Fruit fly (Drosophila melanogaster): ENCODE results near the gene Nup58.

Nup58 gene

DNA sequence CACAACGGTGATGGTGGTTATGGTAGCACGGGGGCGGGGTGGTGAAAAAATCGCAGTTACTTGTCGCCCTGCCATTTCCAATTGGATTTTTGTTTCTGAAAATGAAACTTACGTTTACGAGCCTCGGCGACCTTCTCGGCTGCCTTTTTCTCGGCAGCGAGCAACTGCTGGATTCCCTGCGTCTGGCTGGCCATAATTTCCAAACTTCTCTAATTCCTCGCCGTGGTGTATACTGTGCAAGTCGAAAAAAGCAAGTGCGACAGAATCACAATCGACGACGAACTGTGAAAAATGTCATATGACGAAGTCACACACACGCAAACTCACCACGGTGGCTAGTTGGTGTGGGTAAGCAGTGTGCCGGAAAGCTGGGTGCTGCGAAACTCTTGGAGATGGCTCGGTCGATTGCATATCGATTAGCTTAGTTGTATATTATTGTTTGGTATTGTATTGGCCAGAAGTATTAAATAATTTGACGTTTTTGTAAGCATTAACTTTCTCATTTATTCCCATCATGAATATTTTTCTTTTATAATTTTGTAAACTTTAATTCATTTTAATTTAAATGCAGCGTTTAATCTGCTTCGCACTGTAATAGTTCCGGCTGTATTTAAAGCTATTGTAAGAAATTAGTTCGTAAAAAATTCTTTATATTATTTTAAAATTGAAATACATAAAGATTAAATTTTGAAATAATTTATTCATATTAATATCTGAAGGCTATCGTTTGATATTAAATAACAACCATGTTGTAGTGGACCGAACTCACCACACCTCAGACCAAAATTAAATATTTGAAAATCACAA lies 529 bp upstream of the Nup58 start, which contains the start of gene Vha13 (continued):
- TF ChIP-seq gcm2 (GFP tag; optimal IDR thresholded peaks at IDR 0.05) (no peak), CG10431 (GFP tag; optimal IDR thresholded peaks at IDR 0.05) (no peak), lilli (GFP tag; optimal IDR thresholded peaks at IDR 0.05) (peak; percentile 56), Lpt (GFP tag; optimal IDR thresholded peaks at IDR 0.05) (no peak), CG30431 (GFP tag; optimal IDR thresholded peaks at IDR 0.05) (no peak), al (GFP tag; IDR thresholded peaks at IDR 0.05) (0 out of 2 replicates have a peak, but pooled peaks have one; percentile 23), CG9727 (GFP tag; optimal IDR thresholded peaks at IDR 0.05) (peak; percentile 33), emc (GFP tag; optimal IDR thresholded peaks at IDR 0.05) (no peak), crp (GFP tag; optimal IDR thresholded peaks at IDR 0.05) (peak in 1 of 2 experiments; percentile 56), Mrtf (GFP tag; IDR thresholded peaks at IDR 0.05) (peak; percentile 51; the same call in 1 of the 3 replicates), Atf6 (GFP tag; IDR thresholded peaks at IDR 0.05) (no peak; the same call in 1 of the 2 replicates), CG2116 (GFP tag; optimal IDR thresholded peaks at IDR 0.05) (peak; percentile 71), Vsx1 (GFP tag; optimal IDR thresholded peaks at IDR 0.05) (no peak), Elba2 (GFP tag; optimal IDR thresholded peaks at IDR 0.05) (peak; percentile 53), CG8359 (GFP tag; optimal IDR thresholded peaks at IDR 0.05; ENCODE audit: borderline replicate concordance) (no peak), CG4617 (GFP tag; optimal IDR thresholded peaks at IDR 0.05; ENCODE audit: borderline replicate concordance) (peak; percentile 34), bbx (GFP tag; IDR thresholded peaks at IDR 0.05; ENCODE audit: partially characterized antibody) (peak; percentile 79), Xbp1 (GFP tag; optimal IDR thresholded peaks at IDR 0.05) (peak; percentile 64), dmrt99B (tag; optimal IDR thresholded peaks at IDR 0.05) (peak; percentile 17), CG17385 (GFP tag; optimal IDR thresholded peaks at IDR 0.05) (peak; percentile 37), dmrt11E (tag; optimal IDR thresholded peaks at IDR 0.05) (peak; percentile 9), CG31388 (GFP tag; optimal IDR thresholded peaks at IDR 0.05) (no peak), CG4404 (GFP tag; IDR thresholded peaks at IDR 0.05) (0 out of 2 replicates have a peak, but pooled peaks have one; percentile 9), Hey (tag; optimal IDR thresholded peaks at IDR 0.05) (no peak), CG16813 (GFP tag; IDR thresholded peaks at IDR 0.05; ENCODE audit: partially characterized antibody) (peak; percentile 63), CG13894 (tag; optimal IDR thresholded peaks at IDR 0.05) (peak; percentile 40), NC2β (GFP tag; optimal IDR thresholded peaks at IDR 0.05) (no peak), Myb (GFP tag; optimal IDR thresholded peaks at IDR 0.05) (peak; percentile 40), CG12299 (tag; optimal IDR thresholded peaks at IDR 0.05) (peak; percentile 29), CG18599 (GFP tag; optimal IDR thresholded peaks at IDR 0.05) (peak; percentile 73), sug (tag; optimal IDR thresholded peaks at IDR 0.05) (peak; percentile 28), CG3163 (GFP tag; optimal IDR thresholded peaks at IDR 0.05) (peak; percentile 2), lov (optimal IDR thresholded peaks at IDR 0.05) (no peak), lov (GFP tag; IDR thresholded peaks at IDR 0.05) (peak; percentile 82), scrt (GFP tag; optimal IDR thresholded peaks at IDR 0.05) (peak; percentile 42), CG31441 (GFP tag; IDR thresholded peaks at IDR 0.05) (peak; percentile 31), ERR (GFP tag; optimal IDR thresholded peaks at IDR 0.05) (no peak), CG42726 (GFP tag; IDR thresholded peaks at IDR 0.05; ENCODE audit: partially characterized antibody) (peak; percentile 87), CG6854 (GFP tag; optimal IDR thresholded peaks at IDR 0.05) (peak; percentile 57), sens-2 (GFP tag; IDR thresholded peaks at IDR 0.05) (0 out of 2 replicates have a peak, but pooled peaks have one; percentile 7), CG15011 (GFP tag; optimal IDR thresholded peaks at IDR 0.05) (no peak), pum (GFP tag; optimal IDR thresholded peaks at IDR 0.05) (peak; percentile 18), Taf1 (GFP tag; IDR thresholded peaks at IDR 0.05) (peak; percentile 58; the same call in 1 of the 2 replicates), nerfin-1 (tag; optimal IDR thresholded peaks at IDR 0.05) (peak; percentile 40), eyg (GFP tag; optimal IDR thresholded peaks at IDR 0.05) (no peak), ken (GFP tag; IDR thresholded peaks at IDR 0.05) (peak; percentile 48; the same call in 1 of the 3 replicates), CG2678 (tag; optimal IDR thresholded peaks at IDR 0.05) (no peak), H2.0 (GFP tag; IDR thresholded peaks at IDR 0.05) (peak; percentile 55)
